Worm (Caenorhabditis elegans) whole organism, L4 larva: ENCODE results near the gene ZC262.4.

Experiments used
- F49E8.2 ChIP-seq: sonication (generic microtip); optimal IDR thresholded peaks from 2 replicates; lab custom pipeline; 2016; ENCODE audit warnings: missing compliant biosample characterization, mild to moderate bottlenecking, missing genetic modification characterization, borderline replicate concordance
- T20F7.1 ChIP-seq: fragments of 200-800 bp; sonication (Bioruptor generic); optimal IDR thresholded peaks from 2 replicates; lab custom pipeline; 2018; ENCODE audit warnings: mild to moderate bottlenecking, missing genetic modification characterization, missing compliant biosample characterization
- T26A8.4 ChIP-seq: fragments of 200-800 bp; sonication (Bioruptor generic); IDR thresholded peaks from 2 replicates; pipeline ENCODE4 v1.3.6; 2022; ENCODE audit warnings: missing genetic modification characterization, missing compliant biosample characterization
- Y48G9A.11 ChIP-seq: fragments of 200-800 bp; sonication (Bioruptor generic); IDR thresholded peaks from 2 replicates; pipeline ENCODE4 v1.3.6; 2022; ENCODE audit warnings: missing genetic modification reagents, missing genetic modification characterization, missing compliant biosample characterization
- Y75B8A.6 ChIP-seq: fragments of 200-800 bp; sonication (Bioruptor generic); IDR thresholded peaks from 2 replicates; pipeline ENCODE4 v1.3.6; 2022; ENCODE audit warnings: missing genetic modification reagents, missing genetic modification characterization, missing compliant biosample characterization
- ZK337.2 ChIP-seq: fragments of 200-800 bp; sonication (Bioruptor generic); IDR thresholded peaks from 2 replicates; pipeline ENCODE4 v1.3.6; 2022; ENCODE audit warnings: missing genetic modification reagents, missing genetic modification characterization, missing compliant biosample characterization
- ZK546.5 ChIP-seq, 2 experiments: sonication (generic microtip); optimal IDR thresholded peaks; 2 replicates each; lab custom pipeline; 2017; ENCODE audit warnings: missing biosample characterization in 2 of 2, missing genetic modification characterization in 2 of 2
- aha-1 ChIP-seq: fragments of 150-350 bp; peaks from one replicate; lab custom pipeline; 2014; ENCODE audit warnings: missing biosample characterization, missing genetic modification characterization
- aly-2 ChIP-seq: sonication (generic microtip); optimal IDR thresholded peaks from 2 replicates; lab custom pipeline; 2018; ENCODE audit warnings: missing biosample characterization, missing genetic modification characterization
- ama-1 ChIP-seq: fragments of 150-350 bp; optimal IDR thresholded peaks from 2 replicates; lab custom pipeline; 2014; ENCODE audit warnings: inconsistent platforms, mixed read lengths
- attf-4 ChIP-seq: sonication (generic microtip); optimal IDR thresholded peaks from 3 replicates; lab custom pipeline; 2017; ENCODE audit warnings: missing biosample characterization, missing genetic modification characterization
- ceh-44 ChIP-seq: fragments of 200-800 bp; sonication (Bioruptor generic); IDR thresholded peaks from 2 replicates; pipeline ENCODE4 v1.3.6; 2022; ENCODE audit warnings: missing genetic modification reagents, missing genetic modification characterization, missing compliant biosample characterization
- ceh-82 ChIP-seq: sonication (generic microtip); optimal IDR thresholded peaks from 2 replicates; lab custom pipeline; 2017; ENCODE audit warnings: missing biosample characterization, missing genetic modification characterization
- daf-16 ChIP-seq, 3 experiments: sonication (generic microtip); optimal IDR thresholded peaks; 2 replicates each; lab custom pipeline; 2016 to 2017; ENCODE audit warnings: missing genetic modification characterization in 3 of 3, missing genetic modification reagents in 3 of 3, mild to moderate bottlenecking in 2 of 3, missing compliant biosample characterization in 2 of 3, missing biosample characterization in 1 of 3, moderate library complexity in 1 of 3
- dmd-8 ChIP-seq: fragments of 200-800 bp; sonication (Bioruptor generic); IDR thresholded peaks from 2 replicates; pipeline ENCODE4 v1.3.6; 2022; ENCODE audit warnings: missing genetic modification characterization, missing compliant biosample characterization
- dpl-1 ChIP-seq: fragments of 150-350 bp; optimal IDR thresholded peaks from 2 replicates; lab custom pipeline; 2014; ENCODE audit warnings: missing biosample characterization, missing genetic modification reagents, missing genetic modification characterization
- dve-1 ChIP-seq: sonication (generic microtip); optimal IDR thresholded peaks from 2 replicates; lab custom pipeline; 2017; ENCODE audit warnings: antibody characterized with exemption, mild to moderate bottlenecking, missing genetic modification characterization, missing compliant biosample characterization; ENCODE audit not compliant: insufficient read depth
- egl-43 ChIP-seq: fragments of 200-800 bp; sonication (Bioruptor generic); IDR thresholded peaks from 2 replicates; pipeline ENCODE4 v1.3.6; 2022; ENCODE audit warnings: missing genetic modification reagents, missing genetic modification characterization, missing compliant biosample characterization
- fkh-10 ChIP-seq: fragments of 150-350 bp; optimal IDR thresholded peaks from 2 replicates; lab custom pipeline; 2014; ENCODE audit warnings: missing biosample characterization, missing genetic modification reagents, missing genetic modification characterization
- fos-1 ChIP-seq: fragments of 150-350 bp; optimal IDR thresholded peaks from 2 replicates; lab custom pipeline; 2014; ENCODE audit warnings: missing biosample characterization, missing genetic modification characterization
- gei-8 ChIP-seq: fragments of 200-800 bp; sonication (Bioruptor generic); optimal IDR thresholded peaks from 2 replicates; lab custom pipeline; 2018; ENCODE audit warnings: mild to moderate bottlenecking, missing genetic modification characterization, missing compliant biosample characterization
- hif-1 ChIP-seq, 2 experiments: sonication (generic microtip); optimal IDR thresholded peaks; 2 replicates each; lab custom pipeline; 2016 to 2017; ENCODE audit warnings: missing compliant biosample characterization in 2 of 2, missing genetic modification characterization in 2 of 2, missing genetic modification reagents in 2 of 2, missing genotype in 2 of 2, mild to moderate bottlenecking in 1 of 2
- jun-1 ChIP-seq: fragments of 150-350 bp; optimal IDR thresholded peaks from 2 replicates; lab custom pipeline; 2014; ENCODE audit warnings: missing biosample characterization, missing genetic modification reagents, missing genetic modification characterization
- lim-7 ChIP-seq: fragments of 200-800 bp; sonication (Bioruptor generic); IDR thresholded peaks from 2 replicates; pipeline ENCODE4 v1.3.6; 2022; ENCODE audit warnings: missing genetic modification characterization, missing compliant biosample characterization
- lin-1 ChIP-seq: fragments of 200-800 bp; sonication (Bioruptor generic); IDR thresholded peaks from 2 replicates; pipeline ENCODE4 v1.3.6; 2022; ENCODE audit warnings: missing genetic modification reagents, missing genetic modification characterization, missing compliant biosample characterization
- lir-3 ChIP-seq: sonication (generic microtip); optimal IDR thresholded peaks from 2 replicates; lab custom pipeline; 2016; ENCODE audit warnings: mild to moderate bottlenecking, missing genetic modification characterization, missing compliant biosample characterization
- madf-5 ChIP-seq, 2 experiments: fragments of 200-800 bp; sonication (Bioruptor generic); IDR thresholded peaks; 2 replicates each; pipeline ENCODE4 v1.3.6; 2022; ENCODE audit warnings: missing compliant biosample characterization in 2 of 2, missing genetic modification characterization in 2 of 2
- mdl-1 ChIP-seq, 2 experiments: fragments of 150-350 bp in 1 of 2; sonication (generic microtip) in 1 of 2; optimal IDR thresholded peaks; 2 replicates each; lab custom pipeline; 2014 to 2017; ENCODE audit warnings: missing biosample characterization in 2 of 2, missing genetic modification characterization in 2 of 2
- mes-2 ChIP-seq: sonication (generic microtip); optimal IDR thresholded peaks from 2 replicates; lab custom pipeline; 2016; ENCODE audit warnings: missing genotype, mild to moderate bottlenecking, missing genetic modification characterization, missing compliant biosample characterization; ENCODE audit not compliant: poor library complexity, severe bottlenecking
- mxl-2 ChIP-seq: fragments of 200-800 bp; sonication (Bioruptor generic); conservative IDR thresholded peaks from 2 replicates; pipeline ENCODE4 v1.3.6; 2022; ENCODE audit warnings: missing genetic modification reagents, missing genetic modification characterization, missing compliant biosample characterization
- nhr-102 ChIP-seq: sonication (generic microtip); optimal IDR thresholded peaks from 2 replicates; lab custom pipeline; 2016; ENCODE audit warnings: mild to moderate bottlenecking, missing genetic modification characterization, moderate library complexity, missing compliant biosample characterization
- nhr-11 ChIP-seq: fragments of 150-350 bp; optimal IDR thresholded peaks from 2 replicates; lab custom pipeline; 2014; ENCODE audit warnings: missing biosample characterization, missing genetic modification characterization
- nhr-111 ChIP-seq: fragments of 200-800 bp; sonication (Bioruptor generic); optimal IDR thresholded peaks from 2 replicates; lab custom pipeline; 2018; ENCODE audit warnings: mild to moderate bottlenecking, missing genetic modification characterization, missing compliant biosample characterization
- nhr-237 ChIP-seq: sonication (generic microtip); optimal IDR thresholded peaks from 2 replicates; lab custom pipeline; 2017; ENCODE audit warnings: missing biosample characterization, missing genetic modification characterization
- nhr-28 ChIP-seq: fragments of 150-350 bp; optimal IDR thresholded peaks from 2 replicates; lab custom pipeline; 2014; ENCODE audit warnings: missing biosample characterization, missing genetic modification characterization
- nhr-77 ChIP-seq: fragments of 150-350 bp; optimal IDR thresholded peaks from 2 replicates; lab custom pipeline; 2014; ENCODE audit warnings: missing biosample characterization, missing genetic modification characterization
- pha-4 ChIP-seq, 2 experiments: fragments of 150-350 bp in 1 of 2; fragments of 200-800 bp in 1 of 2; sonication (Bioruptor generic) in 1 of 2; IDR thresholded peaks in 1 of 2; optimal IDR thresholded peaks in 1 of 2; 2 replicates each; pipeline versions ENCODE4 v1.3.6 to Lab custom; 2014 to 2022; ENCODE audit warnings: missing genetic modification characterization in 2 of 2, missing genetic modification reagents in 2 of 2, missing biosample characterization in 1 of 2, missing compliant biosample characterization in 1 of 2
- php-3 ChIP-seq: fragments of 200-800 bp; sonication (Bioruptor generic); IDR thresholded peaks from 2 replicates; pipeline ENCODE4 v1.3.6; 2022; ENCODE audit warnings: missing genetic modification reagents, missing genetic modification characterization, missing compliant biosample characterization
- pqm-1 ChIP-seq: sonication (generic microtip); optimal IDR thresholded peaks from 2 replicates; lab custom pipeline; 2017; ENCODE audit warnings: missing biosample characterization, missing genetic modification characterization
- rbr-2 ChIP-seq: sonication (generic microtip); optimal IDR thresholded peaks from 2 replicates; lab custom pipeline; 2016; ENCODE audit warnings: missing genotype, missing genetic modification characterization, missing compliant biosample characterization
- saeg-2 ChIP-seq: fragments of 200-800 bp; sonication (Bioruptor generic); IDR thresholded peaks from 2 replicates; pipeline ENCODE4 v1.3.6; 2022; ENCODE audit warnings: missing genetic modification reagents, missing genetic modification characterization, missing compliant biosample characterization
- spr-3 ChIP-seq: fragments of 200-800 bp; sonication (Bioruptor generic); optimal IDR thresholded peaks from 2 replicates; lab custom pipeline; 2018; ENCODE audit warnings: mild to moderate bottlenecking, missing genetic modification characterization, missing compliant biosample characterization
- tag-97 ChIP-seq: fragments of 200-800 bp; sonication (Bioruptor generic); IDR thresholded peaks from 2 replicates; pipeline ENCODE4 v1.3.6; 2022; ENCODE audit warnings: missing genetic modification characterization, missing compliant biosample characterization
- unc-130 ChIP-seq: sonication (generic microtip); optimal IDR thresholded peaks from 2 replicates; lab custom pipeline; 2016; ENCODE audit warnings: missing genetic modification reagents, missing genetic modification characterization, missing compliant biosample characterization
- zip-2 ChIP-seq: fragments of 150-350 bp; optimal IDR thresholded peaks from 2 replicates; lab custom pipeline; 2014; ENCODE audit warnings: missing biosample characterization, missing genetic modification characterization
- ztf-7 ChIP-seq: fragments of 150-350 bp; optimal IDR thresholded peaks from 2 replicates; lab custom pipeline; 2014; ENCODE audit warnings: missing biosample characterization, missing genetic modification characterization

Gene ZC262.4

ce11 chrIII:8300860-8301396 is 33.4 kb downstream of the ZC262.4 start:
- TF ChIP-seq nhr-11 (tag; lab: Kevin White, UChicago) (no peak), saeg-2 (GFP tag; lab: Robert Waterston, UW) (no peak), rbr-2 (tag; lab: Kevin White, UChicago) (no peak), spr-3 (no peak), F49E8.2 (tag; lab: Kevin White, UChicago) (no peak), egl-43 (no peak)

ce11 chrIII:8299734-8300133 is 34.6 kb downstream of the ZC262.4 start:
- TF ChIP-seq ama-1 (no peak), ceh-82 (no peak), mes-2 (tag; lab: Kevin White, UChicago) (no peak), jun-1 (tag; lab: Kevin White, UChicago) (no peak), T26A8.4 (GFP tag; lab: Robert Waterston, UW) (no peak), ZK546.5 (tag; optimal IDR thresholded peaks at IDR 0.05; lab: Kevin White, UChicago) (no peak), nhr-237 (tag; lab: Kevin White, UChicago) (no peak), unc-130 (no peak), Y48G9A.11 (GFP tag; lab: Robert Waterston, UW) (no peak), tag-97 (GFP tag; lab: Robert Waterston, UW) (no peak), zip-2 (tag; lab: Kevin White, UChicago) (no peak), madf-5 (GFP tag; IDR thresholded peaks at IDR 0.05; lab: Robert Waterston, UW) (no peak), spr-3 (no peak), dmd-8 (no peak), aly-2 (tag; lab: Kevin White, UChicago) (no peak), gei-8 (GFP tag; lab: Kevin White, UChicago) (no peak), nhr-28 (tag; lab: Kevin White, UChicago) (no peak), lim-7 (GFP tag; lab: Robert Waterston, UW) (no peak), attf-4 (no peak), pqm-1 (tag; lab: Kevin White, UChicago) (peak; percentile 67), pha-4 (GFP tag; IDR thresholded peaks at IDR 0.05; lab: Robert Waterston, UW) (no peak), pha-4 (tag; optimal IDR thresholded peaks at IDR 0.05; lab: Kevin White, UChicago) (no peak), daf-16 (GFP tag; optimal IDR thresholded peaks at IDR 0.05; lab: Kevin White, UChicago) (no peak), daf-16 (tag; optimal IDR thresholded peaks at IDR 0.05; lab: Kevin White, UChicago) (peak; percentile 62), lir-3 (tag; lab: Kevin White, UChicago) (no peak), fos-1 (no peak), T20F7.1 (peak; percentile 8), fkh-10 (no peak), lin-1 (GFP tag; lab: Robert Waterston, UW) (no peak), hif-1 (tag; optimal IDR thresholded peaks at IDR 0.05; lab: Kevin White, UChicago) (no peak), Y75B8A.6 (GFP tag; lab: Robert Waterston, UW) (no peak), nhr-77 (tag; lab: Kevin White, UChicago) (peak; percentile 14), mdl-1 (tag; optimal IDR thresholded peaks at IDR 0.05; lab: Kevin White, UChicago) (no peak), php-3 (0 out of 2 replicates have a peak, but pooled peaks have one; percentile 43), dve-1 (tag; lab: Kevin White, UChicago) (peak; percentile 50), nhr-102 (no peak), nhr-111 (GFP tag; lab: Kevin White, UChicago) (no peak), mxl-2 (GFP tag; lab: Robert Waterston, UW) (no peak), ZK337.2 (GFP tag; lab: Robert Waterston, UW) (no peak), aha-1 (tag; lab: Kevin White, UChicago) (peak; percentile 52), ztf-7 (no peak), dpl-1 (no peak), ceh-44 (no peak)
